Fruit fly (Drosophila melanogaster) whole organism, embryonic: ENCODE measurements around the gene CG9775.

Source experiments
- CG12659 ChIP-seq: fragments of 200-800 bp; sonication (Bioruptor generic); optimal IDR thresholded peaks from 3 replicates; lab custom pipeline; 2017; ENCODE audit warnings: mild to moderate bottlenecking, missing biosample characterization, missing genetic modification reagents, missing genetic modification characterization
- CG13287 ChIP-seq: fragments of 200-800 bp; sonication (Bioruptor generic); IDR thresholded peaks from 2 replicates; pipeline ENCODE4 v1.3.6; 2022; ENCODE audit warnings: missing biosample characterization, missing genetic modification characterization; ENCODE audit not compliant: partially characterized antibody
- CG14667 ChIP-seq: fragments of 200-800 bp; sonication (Bioruptor generic); IDR thresholded peaks from 2 replicates; pipeline ENCODE4 v1.3.6; 2022; ENCODE audit warnings: missing biosample characterization, missing genetic modification characterization
- CG16863 ChIP-seq: fragments of 200-800 bp; sonication (Bioruptor generic); optimal IDR thresholded peaks from 3 replicates; lab custom pipeline; 2016; ENCODE audit warnings: missing biosample characterization, missing genetic modification characterization
- CG2116 ChIP-seq: fragments of 200-800 bp; sonication (Bioruptor generic); optimal IDR thresholded peaks from 3 replicates; lab custom pipeline; 2018; ENCODE audit warnings: missing biosample characterization, mild to moderate bottlenecking, missing genetic modification characterization
- CG34422 ChIP-seq: fragments of 200-800 bp; sonication (Bioruptor generic); IDR thresholded peaks from 3 replicates; pipeline ENCODE4 v1.3.6; 2022; ENCODE audit warnings: missing biosample characterization, missing genetic modification characterization
- CG43689 ChIP-seq: fragments of 200-800 bp; sonication (Bioruptor generic); IDR thresholded peaks from 2 replicates; pipeline ENCODE4 v1.3.6; 2022; ENCODE audit warnings: missing biosample characterization, missing genetic modification characterization
- CG4617 ChIP-seq: fragments of 200-800 bp; sonication (Bioruptor generic); optimal IDR thresholded peaks from 3 replicates; lab custom pipeline; 2016; ENCODE audit warnings: missing biosample characterization, missing genetic modification characterization, borderline replicate concordance
- CG7357 ChIP-seq: fragments of 200-800 bp; sonication (Bioruptor generic); IDR thresholded peaks from 3 replicates; pipeline ENCODE4 v1.3.6; 2022; ENCODE audit warnings: missing biosample characterization, missing genetic modification characterization
- CG7963 ChIP-seq: fragments of 200-800 bp; sonication (Bioruptor generic); IDR thresholded peaks from 3 replicates; pipeline ENCODE4 v1.3.6; 2022; ENCODE audit warnings: missing biosample characterization, missing genetic modification characterization; ENCODE audit not compliant: partially characterized antibody
- CG8089 ChIP-seq: fragments of 200-800 bp; sonication (Bioruptor generic); optimal IDR thresholded peaks from 3 replicates; lab custom pipeline; 2016; ENCODE audit warnings: missing biosample characterization, missing genetic modification characterization
- CG8281 ChIP-seq: fragments of 200-800 bp; sonication (Bioruptor generic); optimal IDR thresholded peaks from 2 replicates; lab custom pipeline; 2018; ENCODE audit warnings: missing biosample characterization, mild to moderate bottlenecking, missing genetic modification characterization, moderate library complexity
- CG9932 ChIP-seq: fragments of 200-800 bp; sonication (Bioruptor generic); IDR thresholded peaks from 2 replicates; pipeline ENCODE4 v1.3.6; 2022; ENCODE audit warnings: missing biosample characterization, missing genetic modification characterization
- CkIIα-i1 ChIP-seq: fragments of 200-800 bp; sonication (Bioruptor generic); IDR thresholded peaks from 2 replicates; pipeline ENCODE4 v1.3.6; 2022; ENCODE audit warnings: missing biosample characterization, missing genetic modification characterization
- Dll ChIP-seq: fragments of 200-800 bp; sonication (Bioruptor generic); IDR thresholded peaks from 4 replicates; pipeline ENCODE4 v1.3.6; 2022; ENCODE audit warnings: missing biosample characterization, missing genetic modification characterization; ENCODE audit not compliant: partially characterized antibody
- Drgx ChIP-seq: fragments of 200-800 bp; sonication (Bioruptor generic); IDR thresholded peaks from 2 replicates; pipeline ENCODE4 v1.3.6; 2022; ENCODE audit warnings: missing biosample characterization, missing genetic modification characterization
- Ets97D ChIP-seq: fragments of 200-800 bp; sonication (Bioruptor generic); optimal IDR thresholded peaks from 3 replicates; lab custom pipeline; 2016; ENCODE audit warnings: missing biosample characterization, missing genetic modification characterization
- Fer3 ChIP-seq: fragments of 200-800 bp; sonication (Bioruptor generic); optimal IDR thresholded peaks from 2 replicates; lab custom pipeline; 2018; ENCODE audit warnings: missing biosample characterization, mild to moderate bottlenecking, missing genetic modification characterization, moderate library complexity
- Gug ChIP-seq: fragments of 200-800 bp; sonication (Bioruptor generic); IDR thresholded peaks from 4 replicates; pipeline ENCODE4 v1.3.6; 2022; ENCODE audit warnings: missing biosample characterization, missing genetic modification characterization
- HLH4C ChIP-seq: fragments of 200-800 bp; sonication (Bioruptor generic); IDR thresholded peaks from 3 replicates; pipeline ENCODE4 v1.3.6; 2022; ENCODE audit warnings: missing biosample characterization, missing genetic modification characterization; ENCODE audit not compliant: partially characterized antibody
- Hey ChIP-seq: fragments of 200-800 bp; sonication (Bioruptor generic); optimal IDR thresholded peaks from 3 replicates; lab custom pipeline; 2018; ENCODE audit warnings: missing biosample characterization, mild to moderate bottlenecking, missing genetic modification characterization
- MESR4 ChIP-seq: fragments of 200-800 bp; sonication (Bioruptor generic); optimal IDR thresholded peaks from 2 replicates; lab custom pipeline; 2018; ENCODE audit warnings: missing biosample characterization, mild to moderate bottlenecking, missing genetic modification characterization, moderate library complexity
- MTF-1 ChIP-seq: fragments of 200-800 bp; sonication (Bioruptor generic); optimal IDR thresholded peaks from 2 replicates; lab custom pipeline; 2018; ENCODE audit warnings: missing biosample characterization, mild to moderate bottlenecking, missing genetic modification characterization, borderline replicate concordance
- Oaz ChIP-seq: fragments of 200-800 bp; sonication (Bioruptor generic); IDR thresholded peaks from 2 replicates; pipeline ENCODE4 v1.3.6; 2022; ENCODE audit warnings: missing biosample characterization, missing genetic modification characterization
- Opbp ChIP-seq: fragments of 200-800 bp; sonication (Bioruptor generic); IDR thresholded peaks from 3 replicates; pipeline ENCODE4 v1.3.6; 2022; ENCODE audit warnings: missing biosample characterization, missing genetic modification characterization; ENCODE audit not compliant: partially characterized antibody
- Pdp1 ChIP-seq, 2 experiments: fragments of 200-800 bp; sonication (Bioruptor generic); optimal IDR thresholded peaks; 3 replicates each; lab custom pipeline; 2016; ENCODE audit warnings: missing biosample characterization in 2 of 2, missing genetic modification characterization in 2 of 2, mild to moderate bottlenecking in 1 of 2, moderate library complexity in 1 of 2
- Rfx ChIP-seq: fragments of 200-800 bp; sonication (Bioruptor generic); IDR thresholded peaks from 2 replicates; pipeline ENCODE4 v1.3.6; 2022; ENCODE audit warnings: missing biosample characterization, missing genetic modification characterization
- Rx ChIP-seq: fragments of 200-800 bp; sonication (Bioruptor generic); IDR thresholded peaks from 2 replicates; pipeline ENCODE4 v1.3.6; 2022; ENCODE audit warnings: missing biosample characterization, missing genetic modification characterization
- Usf ChIP-seq: fragments of 200-800 bp; sonication (Bioruptor generic); optimal IDR thresholded peaks from 2 replicates; lab custom pipeline; 2017; ENCODE audit warnings: missing genotype, missing biosample characterization, missing genetic modification characterization
- cg ChIP-seq: fragments of 200-800 bp; sonication (Bioruptor generic); optimal IDR thresholded peaks from 3 replicates; lab custom pipeline; 2019; ENCODE audit warnings: missing biosample characterization, mild to moderate bottlenecking, missing genetic modification characterization, moderate library complexity
- crol ChIP-seq: fragments of 200-800 bp; sonication (Bioruptor generic); IDR thresholded peaks from 2 replicates; pipeline ENCODE4 v1.3.6; 2022; ENCODE audit warnings: missing biosample characterization, missing genetic modification characterization
- dati ChIP-seq: fragments of 200-800 bp; sonication (Bioruptor generic); IDR thresholded peaks from 2 replicates; pipeline ENCODE4 v1.3.6; 2022; ENCODE audit warnings: missing biosample characterization, missing genetic modification characterization
- dmrt99B ChIP-seq: fragments of 200-800 bp; sonication (Bioruptor generic); optimal IDR thresholded peaks from 2 replicates; lab custom pipeline; 2018; ENCODE audit warnings: missing biosample characterization, mild to moderate bottlenecking, missing genetic modification characterization, moderate library complexity
- en ChIP-seq: fragments of 200-800 bp; sonication (Bioruptor generic); optimal IDR thresholded peaks from 2 replicates; lab custom pipeline; 2016; ENCODE audit warnings: missing biosample characterization, missing genetic modification characterization
- fd3F ChIP-seq: fragments of 200-800 bp; sonication (Bioruptor generic); optimal IDR thresholded peaks from 2 replicates; lab custom pipeline; 2018; ENCODE audit warnings: missing biosample characterization, mild to moderate bottlenecking, missing genetic modification characterization, moderate library complexity
- hb ChIP-seq: fragments of 200-800 bp; sonication (Bioruptor generic); IDR thresholded peaks from 3 replicates; pipeline ENCODE4 v1.3.6; 2022; ENCODE audit warnings: missing biosample characterization, missing genetic modification characterization; ENCODE audit not compliant: partially characterized antibody
- hkb ChIP-seq, 2 experiments: fragments of 200-800 bp in 1 of 2; fragments of >200 bp in 1 of 2; sonication (Bioruptor generic) in 1 of 2; IDR thresholded peaks in 1 of 2; optimal IDR thresholded peaks in 1 of 2; 2 replicates each; pipeline versions ENCODE4 v1.3.6 to Lab custom; 2017 to 2022; ENCODE audit warnings: missing biosample characterization in 1 of 2, missing genetic modification characterization in 1 of 2
- pfk ChIP-seq: fragments of 200-800 bp; sonication (Bioruptor generic); optimal IDR thresholded peaks from 2 replicates; lab custom pipeline; 2018; ENCODE audit warnings: missing biosample characterization, mild to moderate bottlenecking, missing genetic modification characterization, moderate library complexity
- rib ChIP-seq: fragments of 200-800 bp; sonication (Bioruptor generic); IDR thresholded peaks from 2 replicates; pipeline ENCODE4 v1.3.6; 2022; ENCODE audit warnings: missing biosample characterization, missing genetic modification characterization
- schlank ChIP-seq: fragments of 200-800 bp; sonication (Bioruptor generic); optimal IDR thresholded peaks from 2 replicates; lab custom pipeline; 2018; ENCODE audit warnings: missing biosample characterization, mild to moderate bottlenecking, missing genetic modification characterization
- sens ChIP-seq: fragments of 200-800 bp; sonication (Bioruptor generic); peaks from one replicate; lab custom pipeline; 2016; ENCODE audit warnings: missing biosample characterization, missing genetic modification characterization
- slp2 ChIP-seq: fragments of 200-800 bp; sonication (Bioruptor generic); optimal IDR thresholded peaks from 2 replicates; lab custom pipeline; 2016; ENCODE audit warnings: missing biosample characterization, missing genetic modification characterization
- ssp ChIP-seq: fragments of 200-800 bp; sonication (Bioruptor generic); IDR thresholded peaks from 2 replicates; pipeline ENCODE4 v1.3.6; 2022; ENCODE audit warnings: missing biosample characterization, missing genetic modification characterization
- stwl ChIP-seq: fragments of 200-800 bp; sonication (Bioruptor generic); optimal IDR thresholded peaks from 3 replicates; lab custom pipeline; 2018; ENCODE audit warnings: missing biosample characterization, mild to moderate bottlenecking, missing genetic modification characterization, moderate library complexity
- tna ChIP-seq: fragments of 200-800 bp; sonication (Bioruptor generic); IDR thresholded peaks from 2 replicates; pipeline ENCODE4 v1.3.6; 2022; ENCODE audit warnings: missing biosample characterization, missing genetic modification characterization; ENCODE audit not compliant: partially characterized antibody
- unpg ChIP-seq: fragments of 200-800 bp; sonication (Bioruptor generic); optimal IDR thresholded peaks from 3 replicates; lab custom pipeline; 2018; ENCODE audit warnings: missing biosample characterization, mild to moderate bottlenecking, missing genetic modification characterization, moderate library complexity

The CG9775 gene

DNA sequence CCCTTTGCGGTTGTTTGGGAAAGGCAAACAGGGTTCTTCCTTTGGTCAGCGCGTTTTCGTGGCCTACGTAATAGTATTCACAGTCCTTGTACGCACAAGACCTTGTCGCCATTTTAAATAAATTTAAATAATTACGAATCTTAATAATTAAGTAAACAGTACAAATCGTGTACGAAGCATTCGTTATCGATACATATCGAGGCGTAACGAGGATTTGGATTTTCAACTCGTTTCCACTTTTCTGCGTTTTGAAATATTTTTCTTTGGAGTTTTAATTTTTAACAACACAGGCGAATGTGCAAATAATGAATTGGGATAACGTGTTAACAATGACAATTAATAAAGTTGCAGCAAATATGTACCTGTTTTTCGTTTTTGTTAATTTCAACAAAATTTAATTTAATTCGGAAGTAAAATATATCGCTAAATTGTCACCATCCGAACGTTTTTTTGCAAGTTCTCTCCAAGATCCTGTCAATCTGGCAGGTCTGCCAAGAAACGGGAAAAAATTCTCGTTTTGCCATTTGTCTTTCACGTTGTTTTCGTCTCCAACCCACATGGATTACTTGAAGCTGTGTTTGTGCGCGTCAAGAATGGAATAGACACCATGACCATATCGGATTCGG is 3.9 kb upstream of the CG9775 start, which contains the start of the genes Dlip2 and rpk (continued):
- TF ChIP-seq schlank (tag; lab: Kevin White, UChicago) = no peak
- no peak for TF ChIP-seq MTF-1
- peak; percentile 59 for TF ChIP-seq stwl (tag; lab: Kevin White, UChicago)
- peak; percentile 79 for TF ChIP-seq hb (GFP tag; lab: Robert Waterston, UW)
- TF ChIP-seq CG12659 = peak; percentile 12
- peak; percentile 66 for TF ChIP-seq CG2116 (GFP tag; lab: Kevin White, UChicago)
- no peak for TF ChIP-seq Oaz
- TF ChIP-seq ssp (GFP tag; lab: Robert Waterston, UW) = peak; percentile 58
- peak; percentile 74 for TF ChIP-seq sens (GFP tag; lab: Kevin White, UChicago)
- TF ChIP-seq rib (GFP tag; lab: Robert Waterston, UW) = no peak
- TF ChIP-seq dmrt99B = no peak
- TF ChIP-seq tna = peak; percentile 82
- TF ChIP-seq Opbp = peak; percentile 82; the same call in 2 of the 3 replicates

DNA sequence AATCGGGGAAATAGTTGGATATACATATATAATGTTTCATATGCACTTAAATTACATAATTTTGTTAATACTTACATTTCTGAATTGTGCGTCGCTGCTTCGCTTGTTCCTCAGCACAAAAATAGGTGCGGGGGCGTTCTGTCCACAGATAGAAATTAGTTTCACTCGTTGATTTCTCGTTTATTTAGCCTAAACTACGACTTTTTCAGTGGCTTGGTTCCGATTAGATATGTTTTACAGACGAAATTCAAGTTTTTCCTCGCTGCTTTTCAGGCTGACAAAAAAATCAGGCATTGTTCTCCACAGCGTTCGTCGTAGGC is 424 bp downstream of the CG9775 start:
- no peak for TF ChIP-seq CG14667 (GFP tag; lab: Robert Waterston, UW)
- TF ChIP-seq CG4617 (GFP tag; lab: Kevin White, UChicago) = peak; percentile 10
- TF ChIP-seq Pdp1 (GFP tag; optimal IDR thresholded peaks at IDR 0.05; lab: Kevin White, UChicago) = peak in 1 of 2 experiments; percentile 86
- TF ChIP-seq MESR4 (GFP tag; lab: Kevin White, UChicago) = peak; percentile 94
- TF ChIP-seq cg (GFP tag; lab: Kevin White, UChicago) = peak; percentile 50
- 0 out of 3 replicates have a peak, but pooled peaks have one; percentile 8 for TF ChIP-seq HLH4C (GFP tag; lab: Robert Waterston, UW)
- TF ChIP-seq CG43689 (GFP tag; lab: Robert Waterston, UW) = no peak
- TF ChIP-seq en = no peak
- TF ChIP-seq pfk (GFP tag; lab: Kevin White, UChicago) = no peak
- 0 out of 4 replicates have a peak, but pooled peaks have one; percentile 11 for TF ChIP-seq Dll (GFP tag; lab: Robert Waterston, UW)
- TF ChIP-seq CkIIα-i1 (GFP tag; lab: Robert Waterston, UW) = no peak
- TF ChIP-seq hkb (optimal IDR thresholded peaks at IDR 0.05; lab: Kevin White, UChicago) = no peak
- no peak for TF ChIP-seq hkb (GFP tag; IDR thresholded peaks at IDR 0.05; lab: Robert Waterston, UW)
- TF ChIP-seq crol (GFP tag; lab: Robert Waterston, UW) = 0 out of 2 replicates have a peak, but pooled peaks have one; percentile 6
- no peak for TF ChIP-seq Gug (GFP tag; lab: Robert Waterston, UW)

- TF ChIP-seq CG8281 (no peak), Hey (tag; lab: Kevin White, UChicago) (no peak), Rx (GFP tag; lab: Robert Waterston, UW) (no peak), CG13287 (GFP tag; lab: Robert Waterston, UW) (no peak), CG16863 (no peak), Drgx (GFP tag; lab: Robert Waterston, UW) (no peak), unpg (GFP tag; lab: Kevin White, UChicago) (no peak), cg (GFP tag; lab: Kevin White, UChicago) (peak; percentile 88), CkIIα-i1 (GFP tag; lab: Robert Waterston, UW) (no peak), Usf (GFP tag; lab: Kevin White, UChicago) (no peak), CG8089 (GFP tag; lab: Kevin White, UChicago) (no peak), CG7963 (GFP tag; lab: Robert Waterston, UW) (no peak), Fer3 (tag; lab: Kevin White, UChicago) (no peak), fd3F (GFP tag; lab: Kevin White, UChicago) (no peak), crol (GFP tag; lab: Robert Waterston, UW) (no peak), CG9932 (GFP tag; lab: Robert Waterston, UW) (no peak), dati (GFP tag; lab: Robert Waterston, UW) (no peak), Ets97D (GFP tag; lab: Kevin White, UChicago) (no peak), Rfx (no peak), CG7357 (GFP tag; lab: Robert Waterston, UW) (0 out of 3 replicates have a peak, but pooled peaks have one; percentile 43), slp2 (no peak), CG34422 (no peak)
These were observed 938 bp downstream of the CG9775 start for dm6 chr3R:4640546-4641253.
